Worm (Caenorhabditis elegans) whole organism, early embryonic: Measurements from ENCODE around the gene sru-23.

Experiments used
- ama-1 ChIP-seq: fragments of 150-350 bp; optimal IDR thresholded peaks from 2 replicates; lab custom pipeline; 2014
- flt-1 ChIP-seq: fragments of 200-800 bp; sonication (Bioruptor generic); IDR thresholded peaks from 2 replicates; pipeline ENCODE4 v1.3.6; 2022; ENCODE audit warnings: missing genetic modification characterization, missing compliant biosample characterization
- hnd-1 ChIP-seq: sonication (generic microtip); optimal IDR thresholded peaks from 2 replicates; lab custom pipeline; 2016; ENCODE audit warnings: missing genetic modification characterization, missing compliant biosample characterization

ce11 chrV:15974836-15975235 lies 2.5 kb upstream of the sru-23 start, which contains the start of gene sru-22:
- TF ChIP-seq ama-1 (lab: Kevin White, UChicago) = no peak
- no peak for TF ChIP-seq flt-1 (GFP tag; lab: Robert Waterston, UW)
- no peak for TF ChIP-seq hnd-1
